Fruit fly (Drosophila melanogaster): Measurements from ENCODE around the gene CG17734.
A peak's percentile ranks its signal among the peaks of the same experiment; 100 is the strongest.

CG17734 gene

dm6 chr3R:11211291-11212061 is 32.3 kb downstream of the CG17734 start (continued):
- TF ChIP-seq Scr (GFP tag; IDR thresholded peaks at IDR 0.05; ENCODE audit: partially characterized antibody) (no peak), sc (optimal IDR thresholded peaks at IDR 0.05) (no peak), sc (GFP tag; optimal IDR thresholded peaks at IDR 0.05) (peak; percentile 12), CG3726 (GFP tag; IDR thresholded peaks at IDR 0.05) (peak; percentile 53; the same call in 1 of the 3 replicates), Hr3 (GFP tag; optimal IDR thresholded peaks at IDR 0.05) (peak; percentile 77), klu (GFP tag; IDR thresholded peaks at IDR 0.05) (peak; percentile 60), CG3407 (GFP tag; optimal IDR thresholded peaks at IDR 0.05) (peak; percentile 41), CG15696 (tag; optimal IDR thresholded peaks at IDR 0.05) (peak; percentile 18), odd (GFP tag; optimal IDR thresholded peaks at IDR 0.05) (no peak), H15 (GFP tag; IDR thresholded peaks at IDR 0.05) (peak; percentile 65; the same call in 2 of the 3 replicates), cg (GFP tag; optimal IDR thresholded peaks at IDR 0.05) (peak; percentile 23), CG6254 (GFP tag; optimal IDR thresholded peaks at IDR 0.05) (no peak), Dip2 (GFP tag; IDR thresholded peaks at IDR 0.05) (no peak), CG8765 (GFP tag; IDR thresholded peaks at IDR 0.05) (peak; percentile 8; the same call in 1 of the 2 replicates), CG10543 (GFP tag; optimal IDR thresholded peaks at IDR 0.05) (peak; percentile 84), lola (GFP tag; optimal IDR thresholded peaks at IDR 0.05) (peak in 1 of 3 experiments; percentile 49), CG14860 (GFP tag; IDR thresholded peaks at IDR 0.05; ENCODE audit: partially characterized antibody) (no peak), corto (GFP tag; optimal IDR thresholded peaks at IDR 0.05) (no peak), sr (GFP tag; IDR thresholded peaks at IDR 0.05) (peak; percentile 67; the same call in 2 of the 3 replicates), abd-A (tag; optimal IDR thresholded peaks at IDR 0.05) (peak; percentile 82), Elba2 (GFP tag; optimal IDR thresholded peaks at IDR 0.05) (no peak), CG7745 (tag; optimal IDR thresholded peaks at IDR 0.05) (no peak), ERR (GFP tag; optimal IDR thresholded peaks at IDR 0.05) (peak; percentile 30), HmgZ (tag; optimal IDR thresholded peaks at IDR 0.05) (peak; percentile 63), HLHmδ (GFP tag; optimal IDR thresholded peaks at IDR 0.05) (no peak), sens-2 (GFP tag; IDR thresholded peaks at IDR 0.05) (no peak; the same call in 1 of the 2 replicates), Doc3 (GFP tag; IDR thresholded peaks at IDR 0.05; ENCODE audit: partially characterized antibody) (no peak; the same call in 2 of the 3 replicates), sob (GFP tag; IDR thresholded peaks at IDR 0.05) (peak; percentile 69), Spps (tag; optimal IDR thresholded peaks at IDR 0.05) (no peak), fd3F (GFP tag; optimal IDR thresholded peaks at IDR 0.05) (peak; percentile 57), D (optimal IDR thresholded peaks at IDR 0.05) (no peak), D (GFP tag; optimal IDR thresholded peaks at IDR 0.05) (peak; percentile 25), dimm (GFP tag; IDR thresholded peaks at IDR 0.05) (0 out of 2 replicates have a peak, but pooled peaks have one; percentile 27), Oli (tag; optimal IDR thresholded peaks at IDR 0.05) (peak; percentile 58), Opbp (GFP tag; IDR thresholded peaks at IDR 0.05; ENCODE audit: partially characterized antibody) (no peak), pita (GFP tag; optimal IDR thresholded peaks at IDR 0.05) (no peak), jing (GFP tag; optimal IDR thresholded peaks at IDR 0.05) (no peak), CG30431 (GFP tag; optimal IDR thresholded peaks at IDR 0.05) (peak; percentile 32), tgo (GFP tag; IDR thresholded peaks at IDR 0.05) (peak; percentile 79), CG9215 (GFP tag; IDR thresholded peaks at IDR 0.05) (peak; percentile 69), sd (tag; optimal IDR thresholded peaks at IDR 0.05) (peak; percentile 97), CG8944 (GFP tag; optimal IDR thresholded peaks at IDR 0.05) (peak; percentile 67), danr (GFP tag; IDR thresholded peaks at IDR 0.05) (no peak), CG10654 (GFP tag; optimal IDR thresholded peaks at IDR 0.05) (peak; percentile 23), CG4328 (GFP tag; optimal IDR thresholded peaks at IDR 0.05) (no peak), CG2129 (GFP tag; IDR thresholded peaks at IDR 0.05; ENCODE audit: partially characterized antibody) (no peak), unpg (GFP tag; optimal IDR thresholded peaks at IDR 0.05) (peak; percentile 65), run (tag; optimal IDR thresholded peaks at IDR 0.05) (no peak)
